Fruit fly (Drosophila melanogaster) whole organism, embryonic: ENCODE data around the gene CG42764.
A peak's percentile ranks its signal among the peaks of the same experiment; 100 is the strongest.

Experiments
- ATbp ChIP-seq: fragments of 200-800 bp; sonication (Bioruptor generic); optimal IDR thresholded peaks from 2 replicates; lab custom pipeline; 2017; ENCODE audit warnings: missing biosample characterization, mild to moderate bottlenecking, missing genetic modification characterization, missing genetic modification reagents
- Aef1 ChIP-seq: fragments of 200-800 bp; sonication (Bioruptor generic); IDR thresholded peaks from 3 replicates; pipeline ENCODE4 v1.3.6; 2022; ENCODE audit warnings: missing biosample characterization, missing genetic modification characterization
- Atf-2 ChIP-seq: fragments of 200-800 bp; sonication (Bioruptor generic); optimal IDR thresholded peaks from 2 replicates; lab custom pipeline; 2016; ENCODE audit warnings: missing biosample characterization, missing genetic modification characterization
- CG12744 ChIP-seq: fragments of 200-800 bp; sonication (Bioruptor generic); optimal IDR thresholded peaks from 2 replicates; lab custom pipeline; 2016; ENCODE audit warnings: missing biosample characterization, missing genetic modification characterization
- CG14441 ChIP-seq: fragments of 200-800 bp; sonication (Bioruptor generic); IDR thresholded peaks from 2 replicates; pipeline ENCODE4 v1.3.6; 2022; ENCODE audit warnings: missing biosample characterization, missing genetic modification characterization
- CG14860 ChIP-seq: fragments of 200-800 bp; sonication (Bioruptor generic); IDR thresholded peaks from 3 replicates; pipeline ENCODE4 v1.3.6; 2022; ENCODE audit warnings: missing biosample characterization, missing genetic modification characterization; ENCODE audit not compliant: partially characterized antibody
- CG15514 ChIP-seq: fragments of 200-800 bp; sonication (Bioruptor generic); optimal IDR thresholded peaks from 3 replicates; lab custom pipeline; 2017; ENCODE audit warnings: missing biosample characterization, missing genetic modification characterization, mild to moderate bottlenecking, moderate library complexity, missing genetic modification reagents
- CG16813 ChIP-seq: fragments of 200-800 bp; sonication (Bioruptor generic); IDR thresholded peaks from 3 replicates; pipeline ENCODE4 v1.3.6; 2022; ENCODE audit warnings: missing biosample characterization, missing genetic modification characterization; ENCODE audit not compliant: partially characterized antibody
- CG17612 ChIP-seq: fragments of 200-800 bp; sonication (Bioruptor generic); IDR thresholded peaks from 2 replicates; pipeline ENCODE4 v1.3.6; 2022; ENCODE audit warnings: missing biosample characterization, missing genetic modification characterization
- CG1792 ChIP-seq: fragments of 200-800 bp; sonication (Bioruptor generic); optimal IDR thresholded peaks from 2 replicates; lab custom pipeline; 2016; ENCODE audit warnings: missing biosample characterization, missing genetic modification characterization
- CG2875 ChIP-seq: fragments of 200-800 bp; sonication (Bioruptor generic); optimal IDR thresholded peaks from 2 replicates; lab custom pipeline; 2017; ENCODE audit warnings: missing biosample characterization, mild to moderate bottlenecking, missing genetic modification characterization, missing genetic modification reagents
- CG32767 ChIP-seq: fragments of 200-800 bp; sonication (Bioruptor generic); IDR thresholded peaks from 2 replicates; pipeline ENCODE4 v1.3.6; 2022; ENCODE audit warnings: missing biosample characterization, missing genetic modification characterization
- CG34224 ChIP-seq: fragments of 200-800 bp; sonication (Bioruptor generic); IDR thresholded peaks from 3 replicates; pipeline ENCODE4 v1.3.6; 2022; ENCODE audit warnings: missing biosample characterization, missing genetic modification characterization; ENCODE audit not compliant: partially characterized antibody
- CG42726 ChIP-seq: fragments of 200-800 bp; sonication (Bioruptor generic); IDR thresholded peaks from 2 replicates; pipeline ENCODE4 v1.3.6; 2022; ENCODE audit warnings: missing biosample characterization, missing genetic modification characterization; ENCODE audit not compliant: partially characterized antibody
- CG4404 ChIP-seq: fragments of 200-800 bp; sonication (Bioruptor generic); IDR thresholded peaks from 2 replicates; pipeline ENCODE4 v1.3.6; 2022; ENCODE audit warnings: missing biosample characterization, missing genetic modification characterization
- CG6683 ChIP-seq: fragments of 200-800 bp; sonication (Bioruptor generic); optimal IDR thresholded peaks from 2 replicates; lab custom pipeline; 2017; ENCODE audit warnings: missing biosample characterization, mild to moderate bottlenecking, missing genetic modification characterization, missing genetic modification reagents
- CG8281 ChIP-seq: fragments of 200-800 bp; sonication (Bioruptor generic); optimal IDR thresholded peaks from 2 replicates; lab custom pipeline; 2018; ENCODE audit warnings: missing biosample characterization, mild to moderate bottlenecking, missing genetic modification characterization, moderate library complexity
- CkIIα-i1 ChIP-seq: fragments of 200-800 bp; sonication (Bioruptor generic); IDR thresholded peaks from 2 replicates; pipeline ENCODE4 v1.3.6; 2022; ENCODE audit warnings: missing biosample characterization, missing genetic modification characterization
- Dad ChIP-seq: fragments of 200-800 bp; sonication (Bioruptor generic); optimal IDR thresholded peaks from 3 replicates; lab custom pipeline; 2016; ENCODE audit warnings: missing biosample characterization, missing genetic modification characterization
- Eip74EF ChIP-seq, 2 experiments: fragments of 200-800 bp in 1 of 2; fragments of >200 bp in 1 of 2; sonication (Bioruptor generic) in 1 of 2; optimal IDR thresholded peaks; 2 replicates each; lab custom pipeline; 2017 to 2019; ENCODE audit warnings: missing biosample characterization in 2 of 2, missing genetic modification characterization in 2 of 2, mild to moderate bottlenecking in 1 of 2, moderate library complexity in 1 of 2
- HHEX ChIP-seq: fragments of 200-800 bp; sonication (Bioruptor generic); optimal IDR thresholded peaks from 3 replicates; lab custom pipeline; 2017; ENCODE audit warnings: missing biosample characterization, mild to moderate bottlenecking, missing genetic modification characterization, missing genetic modification reagents
- MESR4 ChIP-seq: fragments of 200-800 bp; sonication (Bioruptor generic); optimal IDR thresholded peaks from 2 replicates; lab custom pipeline; 2018; ENCODE audit warnings: missing biosample characterization, mild to moderate bottlenecking, missing genetic modification characterization, moderate library complexity
- MTF-1 ChIP-seq: fragments of 200-800 bp; sonication (Bioruptor generic); optimal IDR thresholded peaks from 2 replicates; lab custom pipeline; 2018; ENCODE audit warnings: missing biosample characterization, mild to moderate bottlenecking, missing genetic modification characterization, borderline replicate concordance
- NK7.1 ChIP-seq: fragments of 200-800 bp; sonication (Bioruptor generic); optimal IDR thresholded peaks from 3 replicates; lab custom pipeline; 2016; ENCODE audit warnings: missing biosample characterization, missing genetic modification characterization
- Nf-YA ChIP-seq: fragments of 200-800 bp; sonication (Bioruptor generic); IDR thresholded peaks from 2 replicates; pipeline ENCODE4 v1.3.6; 2022; ENCODE audit warnings: missing biosample characterization, missing genetic modification characterization
- Side ChIP-seq: fragments of 200-800 bp; sonication (Bioruptor generic); optimal IDR thresholded peaks from 2 replicates; lab custom pipeline; 2016; ENCODE audit warnings: missing biosample characterization, missing genetic modification characterization
- Vsx1 ChIP-seq: fragments of 200-800 bp; sonication (Bioruptor generic); optimal IDR thresholded peaks from 2 replicates; lab custom pipeline; 2017; ENCODE audit warnings: missing biosample characterization, mild to moderate bottlenecking, missing genetic modification characterization, missing genetic modification reagents
- chinmo ChIP-seq: fragments of 200-800 bp; sonication (Bioruptor generic); IDR thresholded peaks from 4 replicates; pipeline ENCODE4 v1.3.6; 2022; ENCODE audit warnings: missing biosample characterization, missing genetic modification characterization; ENCODE audit not compliant: partially characterized antibody
- dimm ChIP-seq: fragments of 200-800 bp; sonication (Bioruptor generic); IDR thresholded peaks from 2 replicates; pipeline ENCODE4 v1.3.6; 2022; ENCODE audit warnings: missing biosample characterization, missing genetic modification characterization
- dm ChIP-seq: fragments of 200-800 bp; sonication (Bioruptor generic); optimal IDR thresholded peaks from 3 replicates; lab custom pipeline; 2016; ENCODE audit warnings: missing biosample characterization, missing genetic modification characterization
- en ChIP-seq: fragments of 200-800 bp; sonication (Bioruptor generic); optimal IDR thresholded peaks from 2 replicates; lab custom pipeline; 2016; ENCODE audit warnings: missing biosample characterization, missing genetic modification characterization
- fd96Cb ChIP-seq: fragments of 200-800 bp; sonication (Bioruptor generic); optimal IDR thresholded peaks from 2 replicates; lab custom pipeline; 2018; ENCODE audit warnings: missing biosample characterization, mild to moderate bottlenecking, missing genetic modification characterization, moderate library complexity
- her ChIP-seq: fragments of 200-800 bp; sonication (Bioruptor generic); optimal IDR thresholded peaks from 2 replicates; lab custom pipeline; 2016; ENCODE audit warnings: missing biosample characterization, missing genetic modification characterization
- hth ChIP-seq: fragments of >200 bp; optimal IDR thresholded peaks from 2 replicates; lab custom pipeline; 2017; ENCODE audit warnings: inconsistent platforms
- knrl ChIP-seq: fragments of 200-800 bp; sonication (Bioruptor generic); IDR thresholded peaks from 3 replicates; pipeline ENCODE4 v1.3.6; 2022; ENCODE audit warnings: missing biosample characterization, missing genetic modification characterization; ENCODE audit not compliant: partially characterized antibody
- nom ChIP-seq: fragments of 200-800 bp; sonication (Bioruptor generic); optimal IDR thresholded peaks from 2 replicates; lab custom pipeline; 2017; ENCODE audit warnings: missing biosample characterization, missing genetic modification characterization, mild to moderate bottlenecking, moderate library complexity, missing genetic modification reagents
- p53 ChIP-seq: fragments of 200-800 bp; sonication (Bioruptor generic); optimal IDR thresholded peaks from 2 replicates; lab custom pipeline; 2016; ENCODE audit warnings: missing biosample characterization, missing genetic modification characterization
- pnt ChIP-seq: fragments of 200-800 bp; sonication (Bioruptor generic); optimal IDR thresholded peaks from 3 replicates; lab custom pipeline; 2016; ENCODE audit warnings: missing biosample characterization, missing genetic modification characterization
- sisA ChIP-seq: fragments of 200-800 bp; sonication (Bioruptor generic); IDR thresholded peaks from 2 replicates; pipeline ENCODE4 v1.3.6; 2022; ENCODE audit warnings: missing biosample characterization, missing genetic modification characterization
- slbo ChIP-seq: fragments of 200-800 bp; sonication (Bioruptor generic); IDR thresholded peaks from 2 replicates; pipeline ENCODE4 v1.3.6; 2022; ENCODE audit warnings: missing biosample characterization, missing genetic modification characterization
- unc-4 ChIP-seq: fragments of 200-800 bp; sonication (Bioruptor generic); IDR thresholded peaks from 2 replicates; pipeline ENCODE4 v1.3.6; 2022; ENCODE audit warnings: missing biosample characterization, missing genetic modification characterization; ENCODE audit not compliant: partially characterized antibody
- vfl ChIP-seq: fragments of 200-800 bp; sonication (Bioruptor generic); optimal IDR thresholded peaks from 2 replicates; lab custom pipeline; 2016; ENCODE audit warnings: missing biosample characterization, missing genetic modification characterization

Gene CG42764

DNA sequence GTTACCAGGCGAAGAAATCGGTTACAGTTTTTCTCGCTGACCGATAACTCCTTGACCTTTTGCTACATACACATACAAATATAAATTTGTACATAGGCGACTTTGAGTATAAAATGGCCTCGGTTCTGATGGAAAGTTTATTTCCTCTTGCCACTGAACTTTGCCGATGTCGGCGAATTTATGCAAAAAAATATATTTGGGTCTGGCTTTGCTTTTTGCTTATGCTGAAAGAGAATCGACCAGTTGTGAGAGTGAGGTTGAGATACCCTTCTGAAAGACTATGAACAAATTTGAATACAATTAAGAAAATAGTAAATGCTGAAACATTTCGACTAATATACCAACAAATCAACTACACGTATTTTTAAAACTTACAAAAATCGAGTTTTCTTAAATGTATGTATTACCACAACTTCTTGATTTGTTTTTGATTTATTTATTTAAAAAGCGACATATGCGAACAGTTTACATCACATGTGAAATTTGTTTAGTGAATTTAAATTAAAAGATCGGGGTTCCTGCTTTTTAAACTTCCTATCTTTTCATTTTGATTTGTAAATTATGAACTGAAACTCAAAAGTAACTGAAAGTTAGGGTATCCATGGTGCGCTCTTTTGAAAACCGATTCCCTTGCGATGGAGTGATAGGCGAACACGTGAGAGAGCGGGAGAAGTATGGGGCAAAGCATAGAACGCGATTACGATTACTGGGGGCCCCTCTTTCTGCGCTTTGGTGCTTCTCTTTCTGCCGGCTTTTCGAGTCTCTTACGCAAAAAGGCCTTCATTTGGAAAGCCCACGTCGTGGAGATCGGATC, 43.5 kb upstream of the CG42764 start (continued):
- TF ChIP-seq ATbp (peak; percentile 17), Side (GFP tag; lab: Kevin White, UChicago) (peak; percentile 73), CG1792 (peak; percentile 36), MTF-1 (GFP tag; lab: Kevin White, UChicago) (no peak), CkIIα-i1 (GFP tag; lab: Robert Waterston, UW) (no peak), CG15514 (GFP tag; lab: Kevin White, UChicago) (peak; percentile 37), NK7.1 (GFP tag; lab: Kevin White, UChicago) (peak; percentile 41), CG14860 (GFP tag; lab: Robert Waterston, UW) (no peak), her (peak; percentile 60), CG17612 (no peak), en (GFP tag; lab: Kevin White, UChicago) (peak; percentile 47), CG42726 (GFP tag; lab: Robert Waterston, UW) (no peak), Vsx1 (peak; percentile 58), CG16813 (GFP tag; lab: Robert Waterston, UW) (no peak), CG4404 (GFP tag; lab: Robert Waterston, UW) (no peak), MESR4 (no peak), CG2875 (GFP tag; lab: Kevin White, UChicago) (peak; percentile 75), CG6683 (GFP tag; lab: Kevin White, UChicago) (peak; percentile 69), nom (GFP tag; lab: Kevin White, UChicago) (peak; percentile 39), dm (peak; percentile 14), pnt (GFP tag; lab: Kevin White, UChicago) (peak; percentile 48), knrl (GFP tag; lab: Robert Waterston, UW) (no peak), Aef1 (no peak; the same call in 2 of the 3 replicates), CG12744 (GFP tag; lab: Kevin White, UChicago) (peak; percentile 59), vfl (peak; percentile 58), Eip74EF (GFP tag; optimal IDR thresholded peaks at IDR 0.05; lab: Kevin White, UChicago) (peak in 1 of 2 experiments; percentile 73), Nf-YA (GFP tag; lab: Robert Waterston, UW) (no peak), p53 (GFP tag; lab: Kevin White, UChicago) (peak; percentile 9), HHEX (GFP tag; lab: Kevin White, UChicago) (peak; percentile 69), Dad (GFP tag; lab: Kevin White, UChicago) (peak; percentile 54), sisA (GFP tag; lab: Robert Waterston, UW) (no peak; the same call in 1 of the 2 replicates), hth (no peak), fd96Cb (tag; lab: Kevin White, UChicago) (peak; percentile 64), CG34224 (GFP tag; lab: Robert Waterston, UW) (0 out of 3 replicates have a peak, but pooled peaks have one; percentile 23), CG14441 (GFP tag; lab: Robert Waterston, UW) (0 out of 2 replicates have a peak, but pooled peaks have one; percentile 13), chinmo (GFP tag; lab: Robert Waterston, UW) (no peak), unc-4 (GFP tag; lab: Robert Waterston, UW) (no peak), slbo (GFP tag; lab: Robert Waterston, UW) (peak; percentile 66), dimm (GFP tag; lab: Robert Waterston, UW) (no peak), CG32767 (GFP tag; lab: Robert Waterston, UW) (peak; percentile 60; the same call in 1 of the 2 replicates), Atf-2 (GFP tag; lab: Kevin White, UChicago) (peak; percentile 67), CG8281 (tag; lab: Kevin White, UChicago) (peak; percentile 50)
